Worm (Caenorhabditis elegans): ENCODE measurements around the gene ZC53.22.

- TF ChIP-seq daf-8 (GFP tag; IDR thresholded peaks at IDR 0.05) (no peak), pqm-1 (tag; optimal IDR thresholded peaks at IDR 0.05) (no peak), nhr-28 (tag; optimal IDR thresholded peaks at IDR 0.05) (no peak), D1046.2 (GFP tag; IDR thresholded peaks at IDR 0.05) (no peak), T20F7.1 (GFP tag; optimal IDR thresholded peaks at IDR 0.05) (no peak), nhr-25 (tag; optimal IDR thresholded peaks at IDR 0.05; ENCODE audit: borderline replicate concordance, insufficient read depth) (no peak)
These were observed 7.2 kb downstream of the ZC53.22 start, which contains the start of gene rgs-9 for ce11 chrX:1915022-1915421.

All from whole organism, L4 larva.